Fruit fly (Drosophila melanogaster): ENCODE results near the gene CG12081.

The CG12081 gene

dm6 chrX:8624867-8625266 is 36.3 kb downstream of the CG12081 start:
- no peak for TF ChIP-seq pdm3 (GFP tag; optimal IDR thresholded peaks at IDR 0.05)
- TF ChIP-seq CG3919 (GFP tag; optimal IDR thresholded peaks at IDR 0.05): peak; percentile 3
- peak; percentile 55 for TF ChIP-seq dsx (GFP tag; optimal IDR thresholded peaks at IDR 0.05; ENCODE audit: poor library complexity, severe bottlenecking)
- no peak for TF ChIP-seq Sox102F (GFP tag; optimal IDR thresholded peaks at IDR 0.05)
- TF ChIP-seq Sox14 (GFP tag; optimal IDR thresholded peaks at IDR 0.05): peak; percentile 12
- no peak for TF ChIP-seq achi (GFP tag; optimal IDR thresholded peaks at IDR 0.05)
- TF ChIP-seq CG15336 (GFP tag; IDR thresholded peaks at IDR 0.05): no peak
- TF ChIP-seq CG8319 (GFP tag; optimal IDR thresholded peaks at IDR 0.05): no peak
- peak; percentile 87 for TF ChIP-seq fkh (GFP tag; optimal IDR thresholded peaks at IDR 0.05)
- TF ChIP-seq Gug (GFP tag; IDR thresholded peaks at IDR 0.05): no peak
- 0 out of 3 replicates have a peak, but pooled peaks have one; percentile 17 for TF ChIP-seq CG8119 (GFP tag; IDR thresholded peaks at IDR 0.05)
- peak in 1 of 2 experiments; percentile 19 for TF ChIP-seq ss (GFP tag; optimal IDR thresholded peaks at IDR 0.05)

DNA sequence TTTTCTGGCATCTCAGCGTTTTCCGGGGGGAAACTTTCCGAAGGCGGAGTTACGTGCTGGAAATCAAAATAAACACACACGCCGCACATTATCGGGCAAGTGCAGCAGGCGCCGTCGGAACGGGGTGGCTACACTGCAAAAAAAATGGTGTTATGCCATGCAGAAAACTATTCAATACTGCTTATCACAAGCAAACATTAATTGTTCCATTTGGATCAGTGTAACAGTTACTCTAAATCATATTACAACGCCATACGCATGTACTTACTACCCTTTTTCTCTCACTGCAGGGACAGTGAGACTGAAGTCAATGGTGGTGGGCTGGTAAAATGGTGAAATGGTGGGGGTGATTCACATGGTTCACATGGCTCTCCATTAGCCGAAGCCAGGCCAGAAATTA is 38.6 kb downstream of the CG12081 start:
- no peak for TF ChIP-seq CG3032 (tag; optimal IDR thresholded peaks at IDR 0.05)
- TF ChIP-seq CG9139 (GFP tag; optimal IDR thresholded peaks at IDR 0.05): no peak
- TF ChIP-seq Met (GFP tag; optimal IDR thresholded peaks at IDR 0.05): peak; percentile 13
- TF ChIP-seq pdm3 (GFP tag; optimal IDR thresholded peaks at IDR 0.05): no peak
- no peak for TF ChIP-seq CG6276 (GFP tag; optimal IDR thresholded peaks at IDR 0.05)
- TF ChIP-seq svp (GFP tag): peak; percentile 55
- TF ChIP-seq CG10631 (GFP tag; optimal IDR thresholded peaks at IDR 0.05): no peak
- TF ChIP-seq fkh (GFP tag; optimal IDR thresholded peaks at IDR 0.05): peak; percentile 15
- no peak for TF ChIP-seq CG6854 (GFP tag; optimal IDR thresholded peaks at IDR 0.05)
- no peak for TF ChIP-seq Smox (GFP tag; optimal IDR thresholded peaks at IDR 0.05)
- TF ChIP-seq Sox15 (GFP tag; optimal IDR thresholded peaks at IDR 0.05): no peak
- peak; percentile 1 for TF ChIP-seq topi (GFP tag; optimal IDR thresholded peaks at IDR 0.05)
- TF ChIP-seq Ets96B (tag; optimal IDR thresholded peaks at IDR 0.05): no peak
- TF ChIP-seq Eip78C (GFP tag): peak; percentile 68

- no peak for TF ChIP-seq CG34406 (GFP tag; optimal IDR thresholded peaks at IDR 0.05)
- TF ChIP-seq CG6792 (GFP tag; optimal IDR thresholded peaks at IDR 0.05): no peak
- TF ChIP-seq CG10631 (GFP tag; optimal IDR thresholded peaks at IDR 0.05): no peak
- no peak for TF ChIP-seq Hr38 (GFP tag; optimal IDR thresholded peaks at IDR 0.05)
- TF ChIP-seq CG11902 (GFP tag; optimal IDR thresholded peaks at IDR 0.05): no peak
- no peak for TF ChIP-seq Ets21C (GFP tag; optimal IDR thresholded peaks at IDR 0.05)
- no peak for TF ChIP-seq salr (GFP tag; optimal IDR thresholded peaks at IDR 0.05)
- TF ChIP-seq CG6276 (GFP tag; optimal IDR thresholded peaks at IDR 0.05): no peak
- TF ChIP-seq dac (GFP tag; optimal IDR thresholded peaks at IDR 0.05): no peak
- no peak for TF ChIP-seq CG31627 (GFP tag; optimal IDR thresholded peaks at IDR 0.05)
Measured at dm6 chrX:8634789-8635188, 46.2 kb downstream of the CG12081 start.

- TF ChIP-seq Smox (GFP tag; optimal IDR thresholded peaks at IDR 0.05) (no peak), Eip78C (GFP tag) (peak; percentile 3)
Measured at dm6 chrX:8636114-8636929, 47.7 kb downstream of the CG12081 start.

dm6 chrX:8637013-8637412 is 48.4 kb downstream of the CG12081 start:
- TF ChIP-seq CG6792 (GFP tag; optimal IDR thresholded peaks at IDR 0.05) (no peak), CG6854 (GFP tag; optimal IDR thresholded peaks at IDR 0.05) (no peak), Eip75B (GFP tag; optimal IDR thresholded peaks at IDR 0.05) (no peak), topi (GFP tag; optimal IDR thresholded peaks at IDR 0.05) (no peak)

All from whole organism, prepupa.